Worm (Caenorhabditis elegans): ENCODE measurements around the gene Y55B1BR.6.

- TF ChIP-seq php-3 (GFP tag; IDR thresholded peaks at IDR 0.05) (no peak), nhr-102 (tag; optimal IDR thresholded peaks at IDR 0.05) (no peak), nhr-111 (GFP tag; optimal IDR thresholded peaks at IDR 0.05) (no peak), fkh-10 (GFP tag; optimal IDR thresholded peaks at IDR 0.05) (no peak), zag-1 (tag; optimal IDR thresholded peaks at IDR 0.05) (no peak), set-16 (GFP tag; IDR thresholded peaks at IDR 0.05) (no peak), ztf-7 (tag; optimal IDR thresholded peaks at IDR 0.05) (no peak)
These were observed 7.8 kb downstream of the Y55B1BR.6 start for ce11 chrIII:455793-456192.

Measured in whole organism, L4 larva.